Fruit fly (Drosophila melanogaster) Kc167 (cell line): ENCODE results near the gene CG4598.

ENCODE experiments used
- h ChIP-seq: fragments of >200 bp; optimal IDR thresholded peaks from 3 replicates; lab custom pipeline; 2018; ENCODE audit warnings: missing external identifiers
- psq ChIP-seq: fragments of >200 bp; optimal IDR thresholded peaks from 2 replicates; lab custom pipeline; 2017; ENCODE audit warnings: missing external identifiers

DNA sequence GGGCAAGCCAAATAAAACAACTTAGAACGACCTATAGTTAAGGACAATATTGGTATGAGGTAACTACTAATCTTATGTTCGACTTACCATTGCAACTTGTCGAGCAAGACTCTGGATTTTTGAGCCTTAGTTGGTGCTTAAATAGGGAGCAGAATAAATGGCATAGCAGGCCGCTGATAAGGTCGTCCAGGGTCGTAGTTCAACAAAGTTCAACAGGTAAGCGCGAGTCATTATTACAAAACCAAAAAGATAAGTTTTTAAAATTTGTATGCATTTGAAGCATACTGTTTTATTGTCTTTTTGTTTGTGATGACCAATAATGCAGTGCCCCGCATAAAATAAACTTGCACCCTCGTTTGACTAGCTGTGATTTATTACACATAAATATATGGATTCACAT lies 15.4 kb upstream of the CG4598 start, which contains the start of gene Muc30E:
- TF ChIP-seq h (lab: Kevin White, UChicago) = no peak
- no peak for TF ChIP-seq psq (lab: Kevin White, UChicago)
